Worm (Caenorhabditis elegans) whole organism, midembryonic: ENCODE data around the gene fbxa-7.

Source experiments
- T22C8.4 ChIP-seq: fragments of 200-800 bp; sonication (Bioruptor generic); IDR thresholded peaks from 2 replicates; pipeline ENCODE4 v1.3.6; 2022; ENCODE audit warnings: missing genetic modification characterization, missing compliant biosample characterization
- cog-1 ChIP-seq: sonication (generic microtip); optimal IDR thresholded peaks from 2 replicates; lab custom pipeline; 2016; ENCODE audit warnings: missing genetic modification characterization, missing compliant biosample characterization
- flt-1 ChIP-seq: fragments of 200-800 bp; sonication (Bioruptor generic); IDR thresholded peaks from 2 replicates; pipeline ENCODE4 v1.3.6; 2022; ENCODE audit warnings: missing genetic modification characterization, missing compliant biosample characterization
- klf-2 ChIP-seq: fragments of 200-800 bp; sonication (Bioruptor generic); conservative IDR thresholded peaks from 2 replicates; pipeline ENCODE4 v1.3.6; 2022; ENCODE audit warnings: missing genetic modification reagents, missing genetic modification characterization, missing compliant biosample characterization
- med-1 ChIP-seq: sonication (generic microtip); optimal IDR thresholded peaks from 2 replicates; lab custom pipeline; 2017; ENCODE audit warnings: missing genetic modification characterization, mild to moderate bottlenecking, missing compliant biosample characterization, antibody characterized with exemption, missing genetic modification reagents; ENCODE audit not compliant: insufficient read depth
- tab-1 ChIP-seq: fragments of 200-800 bp; sonication (Bioruptor generic); IDR thresholded peaks from 2 replicates; pipeline ENCODE4 v1.3.6; 2022; ENCODE audit warnings: missing genetic modification characterization, missing compliant biosample characterization
- ztf-23 ChIP-seq: fragments of 200-800 bp; sonication (Bioruptor generic); IDR thresholded peaks from 2 replicates; pipeline ENCODE4 v1.3.6; 2022; ENCODE audit warnings: missing genetic modification reagents, missing genetic modification characterization, missing compliant biosample characterization
- ztf-29 ChIP-seq: fragments of 200-800 bp; sonication (Bioruptor generic); IDR thresholded peaks from 2 replicates; pipeline ENCODE4 v1.3.6; 2022; ENCODE audit warnings: missing genetic modification reagents, missing genetic modification characterization, missing compliant biosample characterization

ce11 chrIII:2207864-2208263 is 43.4 kb downstream of the fbxa-7 start, which contains the start of gene C39B5.5:
- TF ChIP-seq cog-1 (tag; lab: Kevin White, UChicago) (no peak), flt-1 (GFP tag; lab: Robert Waterston, UW) (no peak), ztf-23 (GFP tag; lab: Robert Waterston, UW) (no peak), klf-2 (GFP tag; lab: Robert Waterston, UW) (no peak), med-1 (GFP tag; lab: Kevin White, UChicago) (no peak), T22C8.4 (GFP tag; lab: Robert Waterston, UW) (no peak), ztf-29 (GFP tag; lab: Robert Waterston, UW) (no peak), tab-1 (no peak)
